Fruit fly (Drosophila melanogaster) whole organism, adult: ENCODE measurements around the gene CG6688.

Source experiments
- CG33017 ChIP-seq: fragments of 200-800 bp; sonication (Bioruptor generic); optimal IDR thresholded peaks from 2 replicates; lab custom pipeline; 2018; ENCODE audit warnings: missing biosample characterization, mild to moderate bottlenecking, missing genetic modification characterization, moderate library complexity
- CG7101 ChIP-seq: fragments of 200-800 bp; sonication (Bioruptor generic); optimal IDR thresholded peaks from 2 replicates; lab custom pipeline; 2018; ENCODE audit warnings: missing biosample characterization, mild to moderate bottlenecking, missing genetic modification characterization, moderate library complexity
- Clk ChIP-seq: fragments of 200-800 bp; sonication (Bioruptor generic); optimal IDR thresholded peaks from 2 replicates; lab custom pipeline; 2017; ENCODE audit warnings: missing biosample characterization, missing genetic modification characterization

DNA sequence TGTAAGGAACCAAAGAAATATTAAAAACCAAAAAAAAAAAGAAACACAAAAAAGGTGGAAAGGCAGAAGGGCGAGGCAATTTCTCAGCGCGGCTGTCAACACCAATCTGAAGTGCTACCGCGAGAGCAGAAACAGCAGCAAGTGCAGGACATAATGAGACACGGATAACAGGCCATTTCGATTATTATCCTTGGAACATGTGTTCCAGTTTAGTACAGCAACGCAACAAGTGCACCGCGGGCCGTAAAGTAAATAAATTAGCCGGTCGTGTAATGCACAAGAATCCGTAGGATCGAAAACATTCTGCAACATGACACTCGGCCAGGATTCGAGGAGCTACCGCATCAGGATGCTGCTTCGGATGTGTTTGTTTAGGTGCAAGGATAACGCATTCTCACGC is 25.9 kb downstream of the CG6688 start:
- TF ChIP-seq CG33017 (tag; lab: Kevin White, UChicago) (no peak), Clk (no peak), CG7101 (no peak)
